Worm (Caenorhabditis elegans): ENCODE data around the gene tmem-138.
A peak's percentile ranks its signal among the peaks of the same experiment; 100 is the strongest.

tmem-138 gene

ce11 chrII:8126617-8127016, 30.5 kb upstream of the tmem-138 start:
- TF ChIP-seq ztf-4 (tag; optimal IDR thresholded peaks at IDR 0.05): no peak
- TF ChIP-seq sma-9 (GFP tag; optimal IDR thresholded peaks at IDR 0.05): peak; percentile 66
- TF ChIP-seq sma-9 (tag; optimal IDR thresholded peaks at IDR 0.05): no peak
- TF ChIP-seq Y55F3AM.14 (GFP tag; optimal IDR thresholded peaks at IDR 0.05): no peak
- TF ChIP-seq unc-39 (tag; optimal IDR thresholded peaks at IDR 0.05): no peak
- no peak for TF ChIP-seq mab-5 (tag; optimal IDR thresholded peaks at IDR 0.05)
- TF ChIP-seq elt-1 (tag; optimal IDR thresholded peaks at IDR 0.05): no peak

- TF ChIP-seq F13H6.1 (tag; optimal IDR thresholded peaks at IDR 0.05): peak; percentile 43
- TF ChIP-seq sma-3 (GFP tag; optimal IDR thresholded peaks at IDR 0.05): peak; percentile 15
- no peak for TF ChIP-seq dmd-4 (tag; optimal IDR thresholded peaks at IDR 0.05)
- no peak for TF ChIP-seq elt-1 (tag; optimal IDR thresholded peaks at IDR 0.05)
- no peak for TF ChIP-seq gmeb-1 (tag; optimal IDR thresholded peaks at IDR 0.05)
- TF ChIP-seq fos-1 (tag; optimal IDR thresholded peaks at IDR 0.05): peak; percentile 94
- TF ChIP-seq nhr-10 (tag; optimal IDR thresholded peaks at IDR 0.05): no peak
- no peak for TF ChIP-seq unc-55 (GFP tag; optimal IDR thresholded peaks at IDR 0.05)
- TF ChIP-seq ZK546.5 (tag; optimal IDR thresholded peaks at IDR 0.05): no peak
- TF ChIP-seq ama-1 (optimal IDR thresholded peaks at IDR 0.05): no peak
- TF ChIP-seq alr-1 (tag; optimal IDR thresholded peaks at IDR 0.05): no peak
- no peak for TF ChIP-seq ztf-1 (GFP tag; conservative IDR thresholded peaks at IDR 0.05)
- no peak for TF ChIP-seq lsy-2 (tag; optimal IDR thresholded peaks at IDR 0.05)
- no peak for TF ChIP-seq ceh-16 (tag; optimal IDR thresholded peaks at IDR 0.05)
- no peak for TF ChIP-seq Y55F3AM.14 (GFP tag; optimal IDR thresholded peaks at IDR 0.05)
- TF ChIP-seq nhr-237 (tag; optimal IDR thresholded peaks at IDR 0.05): no peak
- TF ChIP-seq ceh-82 (tag; optimal IDR thresholded peaks at IDR 0.05): no peak
- no peak for TF ChIP-seq mdl-1 (tag; optimal IDR thresholded peaks at IDR 0.05)
- TF ChIP-seq nhr-21 (tag; optimal IDR thresholded peaks at IDR 0.05): no peak
- TF ChIP-seq unc-39 (tag; optimal IDR thresholded peaks at IDR 0.05): no peak
- TF ChIP-seq nhr-11 (tag; optimal IDR thresholded peaks at IDR 0.05): no peak
- no peak for TF ChIP-seq elt-3 (tag; optimal IDR thresholded peaks at IDR 0.05)
- TF ChIP-seq zag-1 (tag; optimal IDR thresholded peaks at IDR 0.05): no peak
- TF ChIP-seq nhr-6 (tag; optimal IDR thresholded peaks at IDR 0.05): no peak
- TF ChIP-seq snpc-4 (tag; optimal IDR thresholded peaks at IDR 0.05): no peak
- no peak for TF ChIP-seq lin-13 (GFP tag; optimal IDR thresholded peaks at IDR 0.05)
- no peak for TF ChIP-seq unc-62 (GFP tag; optimal IDR thresholded peaks at IDR 0.05)
- no peak for TF ChIP-seq skn-1 (tag; optimal IDR thresholded peaks at IDR 0.05)
- TF ChIP-seq nhr-25 (tag; optimal IDR thresholded peaks at IDR 0.05): no peak
- no peak for TF ChIP-seq nhr-23 (tag; optimal IDR thresholded peaks at IDR 0.05)
- peak; percentile 77 for TF ChIP-seq sma-9 (GFP tag; optimal IDR thresholded peaks at IDR 0.05)
- no peak for TF ChIP-seq sma-9 (tag; optimal IDR thresholded peaks at IDR 0.05)
- peak; percentile 52 for TF ChIP-seq nhr-129 (tag; optimal IDR thresholded peaks at IDR 0.05)
- no peak for TF ChIP-seq ztf-11 (tag; optimal IDR thresholded peaks at IDR 0.05)
- TF ChIP-seq nhr-12 (tag; optimal IDR thresholded peaks at IDR 0.05): no peak
- TF ChIP-seq lin-11 (tag; optimal IDR thresholded peaks at IDR 0.05): no peak
- TF ChIP-seq nhr-77 (tag; optimal IDR thresholded peaks at IDR 0.05): no peak
- no peak for TF ChIP-seq ztf-4 (tag; optimal IDR thresholded peaks at IDR 0.05)
- peak; percentile 53 for TF ChIP-seq crh-2 (tag; optimal IDR thresholded peaks at IDR 0.05)
Measured at ce11 chrII:8127290-8127689, 29.8 kb upstream of the tmem-138 start.

ce11 chrII:8127794-8128193, 29.3 kb upstream of the tmem-138 start:
- no peak for TF ChIP-seq nhr-11 (tag; optimal IDR thresholded peaks at IDR 0.05)
- no peak for TF ChIP-seq alr-1 (tag; optimal IDR thresholded peaks at IDR 0.05)
- TF ChIP-seq sem-4 (tag; optimal IDR thresholded peaks at IDR 0.05): no peak
- TF ChIP-seq nhr-12 (tag; optimal IDR thresholded peaks at IDR 0.05): no peak
- TF ChIP-seq nhr-10 (tag; optimal IDR thresholded peaks at IDR 0.05): no peak
- no peak for TF ChIP-seq Y55F3AM.14 (GFP tag; optimal IDR thresholded peaks at IDR 0.05)
- no peak for TF ChIP-seq lin-13 (GFP tag; optimal IDR thresholded peaks at IDR 0.05)
- no peak for TF ChIP-seq elt-3 (tag; optimal IDR thresholded peaks at IDR 0.05)
- no peak for TF ChIP-seq egl-27 (tag; optimal IDR thresholded peaks at IDR 0.05)
- TF ChIP-seq ztf-1 (GFP tag; conservative IDR thresholded peaks at IDR 0.05): no peak
- no peak for TF ChIP-seq nhr-237 (tag; optimal IDR thresholded peaks at IDR 0.05)
- no peak for TF ChIP-seq ceh-16 (tag; optimal IDR thresholded peaks at IDR 0.05)
- no peak for TF ChIP-seq nhr-129 (tag; optimal IDR thresholded peaks at IDR 0.05)
